Fruit fly (Drosophila melanogaster) whole organism, embryonic: ENCODE measurements around the gene CG34313.

Source experiments
- Atf3 ChIP-seq: fragments of 200-800 bp; sonication (Bioruptor generic); optimal IDR thresholded peaks from 3 replicates; lab custom pipeline; 2016; ENCODE audit warnings: missing biosample characterization, missing genetic modification characterization
- Blimp-1 ChIP-seq: fragments of 200-800 bp; sonication (Bioruptor generic); optimal IDR thresholded peaks from 3 replicates; lab custom pipeline; 2018; ENCODE audit warnings: missing biosample characterization, missing genetic modification characterization, mild to moderate bottlenecking, moderate library complexity, missing genetic modification reagents
- BtbVII ChIP-seq: fragments of 200-800 bp; sonication (Bioruptor generic); optimal IDR thresholded peaks from 3 replicates; lab custom pipeline; 2017; ENCODE audit warnings: missing biosample characterization, mild to moderate bottlenecking, missing genetic modification characterization
- C15 ChIP-seq: fragments of 200-800 bp; sonication (Bioruptor generic); IDR thresholded peaks from 3 replicates; pipeline ENCODE4 v1.3.6; 2022; ENCODE audit warnings: missing biosample characterization, missing genetic modification characterization
- CG10274 ChIP-seq: fragments of 200-800 bp; sonication (Bioruptor generic); optimal IDR thresholded peaks from 3 replicates; lab custom pipeline; 2017; ENCODE audit warnings: missing biosample characterization, mild to moderate bottlenecking, missing genetic modification characterization
- CG11723 ChIP-seq: fragments of 200-800 bp; sonication (Bioruptor generic); optimal IDR thresholded peaks from 2 replicates; lab custom pipeline; 2017; ENCODE audit warnings: missing biosample characterization, mild to moderate bottlenecking, missing genetic modification characterization
- CG12071 ChIP-seq: fragments of 200-800 bp; sonication (Bioruptor generic); optimal IDR thresholded peaks from 3 replicates; lab custom pipeline; 2018; ENCODE audit warnings: missing biosample characterization, mild to moderate bottlenecking, missing genetic modification characterization
- CG12155 ChIP-seq: fragments of 200-800 bp; sonication (Bioruptor generic); optimal IDR thresholded peaks from 3 replicates; lab custom pipeline; 2016; ENCODE audit warnings: missing biosample characterization, missing genetic modification characterization
- CG13123 ChIP-seq: fragments of 200-800 bp; sonication (Bioruptor generic); optimal IDR thresholded peaks from 2 replicates; lab custom pipeline; 2016; ENCODE audit warnings: missing biosample characterization, missing genetic modification characterization
- CG13296 ChIP-seq: fragments of 200-800 bp; sonication (Bioruptor generic); optimal IDR thresholded peaks from 3 replicates; lab custom pipeline; 2018; ENCODE audit warnings: missing biosample characterization, mild to moderate bottlenecking, missing genetic modification characterization
- CG13424 ChIP-seq: fragments of 200-800 bp; sonication (Bioruptor generic); optimal IDR thresholded peaks from 2 replicates; lab custom pipeline; 2019; ENCODE audit warnings: missing biosample characterization, mild to moderate bottlenecking, missing genetic modification characterization, moderate library complexity
- CG15269 ChIP-seq: fragments of 200-800 bp; sonication (Bioruptor generic); optimal IDR thresholded peaks from 2 replicates; lab custom pipeline; 2018; ENCODE audit warnings: missing biosample characterization, mild to moderate bottlenecking, missing genetic modification characterization, moderate library complexity
- CG18476 ChIP-seq: fragments of 200-800 bp; sonication (Bioruptor generic); optimal IDR thresholded peaks from 2 replicates; lab custom pipeline; 2016; ENCODE audit warnings: missing biosample characterization, mild to moderate bottlenecking, missing genetic modification characterization
- CG18764 ChIP-seq: fragments of 200-800 bp; sonication (Bioruptor generic); optimal IDR thresholded peaks from 3 replicates; lab custom pipeline; 2016; ENCODE audit warnings: missing biosample characterization, missing genetic modification characterization
- CG31441 ChIP-seq: fragments of 200-800 bp; sonication (Bioruptor generic); IDR thresholded peaks from 2 replicates; pipeline ENCODE4 v1.3.6; 2022; ENCODE audit warnings: missing biosample characterization, missing genetic modification characterization
- CG33213 ChIP-seq: fragments of 200-800 bp; sonication (Bioruptor generic); optimal IDR thresholded peaks from 3 replicates; lab custom pipeline; 2016; ENCODE audit warnings: missing biosample characterization, missing genetic modification characterization
- CG3838 ChIP-seq: fragments of 200-800 bp; sonication (Bioruptor generic); optimal IDR thresholded peaks from 3 replicates; lab custom pipeline; 2016; ENCODE audit warnings: missing biosample characterization, missing genetic modification characterization
- CG4854 ChIP-seq: fragments of 200-800 bp; sonication (Bioruptor generic); optimal IDR thresholded peaks from 2 replicates; lab custom pipeline; 2016; ENCODE audit warnings: missing biosample characterization, missing genetic modification characterization, inconsistent platforms
- CG6689 ChIP-seq: fragments of 200-800 bp; sonication (Bioruptor generic); IDR thresholded peaks from 2 replicates; pipeline ENCODE4 v1.3.6; 2022; ENCODE audit warnings: missing biosample characterization, missing genetic modification characterization
- CG7963 ChIP-seq: fragments of 200-800 bp; sonication (Bioruptor generic); IDR thresholded peaks from 3 replicates; pipeline ENCODE4 v1.3.6; 2022; ENCODE audit warnings: missing biosample characterization, missing genetic modification characterization; ENCODE audit not compliant: partially characterized antibody
- CG8359 ChIP-seq: fragments of 200-800 bp; sonication (Bioruptor generic); optimal IDR thresholded peaks from 2 replicates; lab custom pipeline; 2017; ENCODE audit warnings: missing biosample characterization, mild to moderate bottlenecking, missing genetic modification characterization, borderline replicate concordance
- CTCF ChIP-seq: fragments of 200-800 bp; sonication (Bioruptor generic); optimal IDR thresholded peaks from 2 replicates; lab custom pipeline; 2017; ENCODE audit warnings: missing biosample characterization, mild to moderate bottlenecking, missing genetic modification characterization, moderate library complexity
- Doc3 ChIP-seq: fragments of 200-800 bp; sonication (Bioruptor generic); IDR thresholded peaks from 3 replicates; pipeline ENCODE4 v1.3.6; 2022; ENCODE audit warnings: missing biosample characterization, missing genetic modification characterization; ENCODE audit not compliant: partially characterized antibody
- Gsc ChIP-seq: fragments of 200-800 bp; sonication (Bioruptor generic); IDR thresholded peaks from 2 replicates; pipeline ENCODE4 v1.3.6; 2022; ENCODE audit warnings: missing biosample characterization, missing genetic modification characterization
- HLH3B ChIP-seq: fragments of 200-800 bp; sonication (Bioruptor generic); IDR thresholded peaks from 2 replicates; pipeline ENCODE4 v1.3.6; 2022; ENCODE audit warnings: missing biosample characterization, missing genetic modification characterization
- HLH54F ChIP-seq: fragments of 200-800 bp; sonication (Bioruptor generic); optimal IDR thresholded peaks from 3 replicates; lab custom pipeline; 2016; ENCODE audit warnings: missing biosample characterization, missing genetic modification characterization
- Hr3 ChIP-seq: fragments of 200-800 bp; sonication (Bioruptor generic); optimal IDR thresholded peaks from 3 replicates; lab custom pipeline; 2016; ENCODE audit warnings: missing biosample characterization, missing genetic modification characterization
- Hr51 ChIP-seq, 2 experiments: fragments of 200-800 bp; sonication (Bioruptor generic); optimal IDR thresholded peaks; 2 replicates in 1 of 2; 3 replicates in 1 of 2; lab custom pipeline; 2016 to 2018; ENCODE audit warnings: missing biosample characterization in 2 of 2, missing genetic modification characterization in 2 of 2, mild to moderate bottlenecking in 1 of 2, moderate library complexity in 1 of 2
- Myb ChIP-seq: fragments of 200-800 bp; sonication (Bioruptor generic); optimal IDR thresholded peaks from 2 replicates; lab custom pipeline; 2016; ENCODE audit warnings: missing biosample characterization, missing genetic modification characterization
- Oli ChIP-seq: fragments of 200-800 bp; sonication (Bioruptor generic); optimal IDR thresholded peaks from 2 replicates; lab custom pipeline; 2018; ENCODE audit warnings: missing biosample characterization, mild to moderate bottlenecking, missing genetic modification characterization, moderate library complexity
- Optix ChIP-seq: fragments of 200-800 bp; sonication (Bioruptor generic); IDR thresholded peaks from 3 replicates; pipeline ENCODE4 v1.3.6; 2022; ENCODE audit warnings: missing biosample characterization, missing genetic modification characterization
- Ptx1 ChIP-seq: fragments of 200-800 bp; sonication (Bioruptor generic); IDR thresholded peaks from 2 replicates; pipeline ENCODE4 v1.3.6; 2022; ENCODE audit warnings: missing biosample characterization, missing genetic modification characterization
- Side ChIP-seq: fragments of 200-800 bp; sonication (Bioruptor generic); optimal IDR thresholded peaks from 2 replicates; lab custom pipeline; 2016; ENCODE audit warnings: missing biosample characterization, missing genetic modification characterization
- Ssrp ChIP-seq: fragments of 200-800 bp; sonication (Bioruptor generic); optimal IDR thresholded peaks from 2 replicates; lab custom pipeline; 2018; ENCODE audit warnings: missing biosample characterization, mild to moderate bottlenecking, missing genetic modification characterization, moderate library complexity
- TFAM ChIP-seq: fragments of 200-800 bp; sonication (Bioruptor generic); optimal IDR thresholded peaks from 2 replicates; lab custom pipeline; 2017; ENCODE audit warnings: missing biosample characterization, missing genetic modification characterization, inconsistent platforms
- Vsx1 ChIP-seq: fragments of 200-800 bp; sonication (Bioruptor generic); optimal IDR thresholded peaks from 2 replicates; lab custom pipeline; 2017; ENCODE audit warnings: missing biosample characterization, mild to moderate bottlenecking, missing genetic modification characterization, missing genetic modification reagents
- bigmax ChIP-seq: fragments of 200-800 bp; sonication (Bioruptor generic); optimal IDR thresholded peaks from 2 replicates; lab custom pipeline; 2018; ENCODE audit warnings: missing biosample characterization, mild to moderate bottlenecking, missing genetic modification characterization
- cato ChIP-seq: fragments of 200-800 bp; sonication (Bioruptor generic); optimal IDR thresholded peaks from 2 replicates; lab custom pipeline; 2016; ENCODE audit warnings: missing biosample characterization, missing genetic modification characterization, borderline replicate concordance
- chm ChIP-seq: fragments of 200-800 bp; sonication (Bioruptor generic); IDR thresholded peaks from 2 replicates; pipeline ENCODE4 v1.3.6; 2022; ENCODE audit warnings: missing biosample characterization, missing genetic modification characterization
- crp ChIP-seq, 2 experiments: fragments of 200-800 bp; sonication (Bioruptor generic); optimal IDR thresholded peaks; 2 replicates in 1 of 2; 3 replicates in 1 of 2; lab custom pipeline; 2017; ENCODE audit warnings: missing biosample characterization in 2 of 2, missing genetic modification characterization in 2 of 2, mild to moderate bottlenecking in 1 of 2, moderate library complexity in 1 of 2
- hbn ChIP-seq: fragments of 200-800 bp; sonication (Bioruptor generic); IDR thresholded peaks from 2 replicates; pipeline ENCODE4 v1.3.6; 2022; ENCODE audit warnings: missing biosample characterization, missing genetic modification characterization; ENCODE audit not compliant: partially characterized antibody
- lbe ChIP-seq: fragments of 200-800 bp; sonication (Bioruptor generic); optimal IDR thresholded peaks from 2 replicates; lab custom pipeline; 2016; ENCODE audit warnings: missing biosample characterization, mild to moderate bottlenecking, missing genetic modification characterization
- mam ChIP-seq: fragments of 200-800 bp; sonication (Bioruptor generic); optimal IDR thresholded peaks from 3 replicates; lab custom pipeline; 2016; ENCODE audit warnings: missing biosample characterization, missing genetic modification characterization
- mld ChIP-seq: fragments of 200-800 bp; sonication (Bioruptor generic); IDR thresholded peaks from 3 replicates; pipeline ENCODE4 v1.3.6; 2022; ENCODE audit warnings: missing biosample characterization, missing genetic modification characterization; ENCODE audit not compliant: partially characterized antibody
- p53 ChIP-seq: fragments of 200-800 bp; sonication (Bioruptor generic); optimal IDR thresholded peaks from 2 replicates; lab custom pipeline; 2016; ENCODE audit warnings: missing biosample characterization, missing genetic modification characterization
- pb ChIP-seq: fragments of 200-800 bp; sonication (Bioruptor generic); optimal IDR thresholded peaks from 3 replicates; lab custom pipeline; 2016; ENCODE audit warnings: missing biosample characterization, missing genetic modification characterization
- row ChIP-seq: fragments of 200-800 bp; sonication (Bioruptor generic); IDR thresholded peaks from 3 replicates; pipeline ENCODE4 v1.3.6; 2022; ENCODE audit warnings: missing biosample characterization, missing genetic modification characterization
- salm ChIP-seq: fragments of 200-800 bp; sonication (Bioruptor generic); optimal IDR thresholded peaks from 2 replicates; lab custom pipeline; 2018; ENCODE audit warnings: missing biosample characterization, mild to moderate bottlenecking, missing genetic modification characterization
- sens-2 ChIP-seq: fragments of 200-800 bp; sonication (Bioruptor generic); IDR thresholded peaks from 2 replicates; pipeline ENCODE4 v1.3.6; 2022; ENCODE audit warnings: missing biosample characterization, missing genetic modification characterization
- sr ChIP-seq: fragments of 200-800 bp; sonication (Bioruptor generic); IDR thresholded peaks from 3 replicates; pipeline ENCODE4 v1.3.6; 2022; ENCODE audit warnings: missing biosample characterization, missing genetic modification characterization
- vfl ChIP-seq: fragments of 200-800 bp; sonication (Bioruptor generic); optimal IDR thresholded peaks from 2 replicates; lab custom pipeline; 2016; ENCODE audit warnings: missing biosample characterization, missing genetic modification characterization
- vnd ChIP-seq: fragments of 200-800 bp; sonication (Bioruptor generic); IDR thresholded peaks from 3 replicates; pipeline ENCODE4 v1.3.6; 2022; ENCODE audit warnings: missing biosample characterization, missing genetic modification characterization; ENCODE audit not compliant: partially characterized antibody

Gene CG34313

DNA sequence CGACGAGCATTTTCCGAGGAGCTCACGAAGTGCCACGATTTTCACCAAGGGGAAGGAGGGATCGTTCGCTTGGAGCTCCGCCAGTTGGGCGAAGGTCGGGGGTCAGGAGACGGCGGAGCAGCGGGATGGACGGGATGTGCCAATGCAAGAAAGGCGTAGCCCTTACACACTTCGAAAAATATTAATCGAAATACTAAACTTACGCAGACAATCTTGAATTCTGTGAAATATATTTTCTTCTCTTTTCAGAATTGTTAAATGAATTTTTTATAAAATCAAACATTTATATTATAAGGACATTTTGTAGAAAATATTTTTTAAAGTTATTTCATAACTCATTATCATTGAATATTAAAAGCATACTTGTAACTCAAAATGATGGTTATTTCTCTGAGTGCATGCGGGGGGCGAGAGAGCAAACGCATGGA is 10.4 kb upstream of the CG34313 start (continued):
- TF ChIP-seq p53 (GFP tag; lab: Kevin White, UChicago) (no peak), crp (GFP tag; optimal IDR thresholded peaks at IDR 0.05; lab: Kevin White, UChicago) (no peak), vfl (GFP tag; lab: Kevin White, UChicago) (no peak), CG18476 (GFP tag; lab: Kevin White, UChicago) (no peak), sr (GFP tag; lab: Robert Waterston, UW) (no peak), Myb (GFP tag; lab: Kevin White, UChicago) (no peak), C15 (GFP tag; lab: Robert Waterston, UW) (no peak), CG12155 (GFP tag; lab: Kevin White, UChicago) (no peak), CTCF (GFP tag; lab: Kevin White, UChicago) (no peak), Gsc (GFP tag; lab: Robert Waterston, UW) (no peak), Ptx1 (GFP tag; lab: Robert Waterston, UW) (peak; percentile 72), sens-2 (GFP tag; lab: Robert Waterston, UW) (no peak), HLH54F (GFP tag; lab: Kevin White, UChicago) (no peak), CG8359 (GFP tag; lab: Kevin White, UChicago) (no peak), CG12071 (GFP tag; lab: Kevin White, UChicago) (no peak), vnd (GFP tag; lab: Robert Waterston, UW) (no peak), Doc3 (no peak), HLH3B (GFP tag; lab: Robert Waterston, UW) (no peak), Side (no peak), salm (tag; lab: Kevin White, UChicago) (no peak), CG7963 (GFP tag; lab: Robert Waterston, UW) (no peak), BtbVII (GFP tag; lab: Kevin White, UChicago) (peak; percentile 17), Oli (tag; lab: Kevin White, UChicago) (peak; percentile 61), bigmax (GFP tag; lab: Kevin White, UChicago) (no peak), Blimp-1 (GFP tag; lab: Kevin White, UChicago) (peak; percentile 60), Atf3 (GFP tag; lab: Kevin White, UChicago) (no peak), hbn (GFP tag; lab: Robert Waterston, UW) (no peak), CG6689 (GFP tag; lab: Robert Waterston, UW) (peak; percentile 40), CG4854 (GFP tag; lab: Kevin White, UChicago) (no peak), CG13296 (GFP tag; lab: Kevin White, UChicago) (peak; percentile 44), chm (GFP tag; lab: Robert Waterston, UW) (no peak; the same call in 1 of the 2 replicates), CG11723 (GFP tag; lab: Kevin White, UChicago) (no peak), mld (GFP tag; lab: Robert Waterston, UW) (no peak), Optix (GFP tag; lab: Robert Waterston, UW) (no peak), CG13424 (tag; lab: Kevin White, UChicago) (peak; percentile 74), TFAM (GFP tag; lab: Kevin White, UChicago) (no peak), mam (GFP tag; lab: Kevin White, UChicago) (no peak), Hr51 (GFP tag; optimal IDR thresholded peaks at IDR 0.05; lab: Kevin White, UChicago) (peak in 1 of 2 experiments; percentile 79), pb (no peak), Ssrp (tag; lab: Kevin White, UChicago) (peak; percentile 62), CG18764 (GFP tag; lab: Kevin White, UChicago) (no peak), cato (GFP tag; lab: Kevin White, UChicago) (no peak), lbe (GFP tag; lab: Kevin White, UChicago) (no peak), Vsx1 (GFP tag; lab: Kevin White, UChicago) (peak; percentile 29), row (GFP tag; lab: Robert Waterston, UW) (peak; percentile 64), CG3838 (no peak), CG31441 (GFP tag; lab: Robert Waterston, UW) (peak; percentile 67), Hr3 (peak; percentile 23), CG33213 (GFP tag; lab: Kevin White, UChicago) (no peak), CG10274 (GFP tag; lab: Kevin White, UChicago) (no peak), CG13123 (GFP tag; lab: Kevin White, UChicago) (no peak), CG15269 (tag; lab: Kevin White, UChicago) (peak; percentile 66)
